Worm (Caenorhabditis elegans): ENCODE data around the gene spp-4.

ce11 chrX:7340915-7341559, 22.5 kb upstream of the spp-4 start, which contains the start of gene C07D8.6:
- TF ChIP-seq mab-5 (tag; optimal IDR thresholded peaks at IDR 0.05) (no peak), elt-1 (tag; optimal IDR thresholded peaks at IDR 0.05; ENCODE audit: borderline replicate concordance, insufficient read depth) (no peak), ztf-11 (tag; optimal IDR thresholded peaks at IDR 0.05) (no peak), ces-1 (GFP tag; optimal IDR thresholded peaks at IDR 0.05) (no peak), cnd-1 (tag; optimal IDR thresholded peaks at IDR 0.05) (no peak), nhr-237 (tag; optimal IDR thresholded peaks at IDR 0.05) (no peak), tbx-8 (GFP tag; optimal IDR thresholded peaks at IDR 0.05) (no peak), sptf-1 (tag; optimal IDR thresholded peaks at IDR 0.05) (no peak), nhr-12 (tag; optimal IDR thresholded peaks at IDR 0.05) (no peak), elt-3 (tag; optimal IDR thresholded peaks at IDR 0.05) (no peak), nhr-28 (tag; optimal IDR thresholded peaks at IDR 0.05) (no peak)
